Worm (Caenorhabditis elegans) whole organism, young adult: ENCODE measurements around the gene srbc-40.

ENCODE experiments used
- Y53G8AR.9 ChIP-seq: fragments of 200-800 bp; sonication (Bioruptor generic); conservative IDR thresholded peaks from 2 replicates; pipeline ENCODE4 v1.3.6; 2022; ENCODE audit warnings: missing genetic modification reagents, missing genetic modification characterization, missing compliant biosample characterization
- cebp-2 ChIP-seq: fragments of 200-800 bp; sonication (Bioruptor generic); IDR thresholded peaks from 2 replicates; pipeline ENCODE4 v1.3.6; 2022; ENCODE audit warnings: missing genetic modification characterization, missing compliant biosample characterization
- ceh-27 ChIP-seq: fragments of 200-800 bp; sonication (Bioruptor generic); optimal IDR thresholded peaks from 2 replicates; lab custom pipeline; 2018; ENCODE audit warnings: mild to moderate bottlenecking, missing genetic modification characterization, moderate library complexity, missing compliant biosample characterization
- dpl-1 ChIP-seq: fragments of 150-350 bp; optimal IDR thresholded peaks from 2 replicates; lab custom pipeline; 2014; ENCODE audit warnings: missing biosample characterization, missing genetic modification reagents, missing genetic modification characterization
- egrh-3 ChIP-seq: fragments of 200-800 bp; sonication (Bioruptor generic); IDR thresholded peaks from 2 replicates; pipeline ENCODE4 v1.3.6; 2022; ENCODE audit warnings: missing genetic modification reagents, missing genetic modification characterization, missing compliant biosample characterization
- let-526 ChIP-seq: fragments of 200-800 bp; sonication (Bioruptor generic); IDR thresholded peaks from 2 replicates; pipeline ENCODE4 v1.3.6; 2022; ENCODE audit warnings: missing genetic modification reagents, missing genetic modification characterization, missing compliant biosample characterization
- nfya-1 ChIP-seq: sonication (generic microtip); optimal IDR thresholded peaks from 2 replicates; lab custom pipeline; 2017; ENCODE audit warnings: antibody characterized with exemption, missing compliant biosample characterization, missing genetic modification characterization, borderline replicate concordance; ENCODE audit not compliant: insufficient read depth
- unc-130 ChIP-seq: sonication (generic microtip); optimal IDR thresholded peaks from 2 replicates; lab custom pipeline; 2016; ENCODE audit warnings: missing genetic modification reagents, missing genetic modification characterization, missing compliant biosample characterization

DNA sequence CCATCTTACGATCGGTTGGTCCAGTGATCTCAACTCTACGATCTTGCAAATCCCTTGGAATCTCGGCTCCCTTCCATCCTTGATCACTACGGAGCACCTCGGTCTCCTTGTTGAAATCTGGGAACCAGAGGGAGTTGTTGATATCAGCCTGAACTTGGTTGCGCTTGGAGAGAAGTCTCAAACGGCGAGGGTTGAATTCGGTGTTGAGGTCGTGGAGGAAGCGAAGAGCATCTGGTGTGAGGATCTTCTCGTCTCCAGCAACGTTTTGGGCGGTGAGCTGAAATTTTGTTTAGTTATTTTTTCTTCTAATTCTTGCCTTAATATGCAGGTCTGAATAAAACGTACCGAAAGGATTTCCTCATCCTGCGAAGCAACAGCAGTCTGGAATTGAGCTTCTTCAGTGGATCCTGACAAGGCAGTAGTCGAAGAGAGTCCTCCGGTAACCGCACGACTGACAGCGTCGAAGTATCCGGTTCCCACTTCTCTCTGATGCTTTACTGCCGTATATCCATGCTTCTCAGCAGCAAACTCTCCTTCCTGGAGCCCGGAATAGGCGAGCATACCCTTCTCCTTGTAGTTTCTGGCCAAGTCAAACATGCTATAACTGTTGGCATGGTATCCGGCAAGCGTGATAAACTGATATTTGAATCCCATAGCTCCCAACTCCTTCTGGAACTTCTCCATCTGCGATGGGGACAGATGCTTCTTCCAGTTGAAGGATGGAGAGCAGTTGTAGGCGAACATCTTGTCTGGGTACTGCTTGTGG lies 6.4 kb upstream of the srbc-40 start:
- TF ChIP-seq ceh-27 (no peak), nfya-1 (tag; lab: Kevin White, UChicago) (no peak), cebp-2 (GFP tag; lab: Robert Waterston, UW) (no peak), let-526 (GFP tag; lab: Robert Waterston, UW) (no peak), unc-130 (GFP tag; lab: Kevin White, UChicago) (no peak), egrh-3 (no peak), dpl-1 (GFP tag; lab: Kevin White, UChicago) (no peak), Y53G8AR.9 (GFP tag; lab: Robert Waterston, UW) (peak; percentile 64)
